Worm (Caenorhabditis elegans) whole organism, L4/young adult: ENCODE results near the gene ddo-3.

Source experiments
- dao-5 ChIP-seq: sonication (generic microtip); optimal IDR thresholded peaks from 2 replicates; lab custom pipeline; 2016; ENCODE audit warnings: missing genotype, missing genetic modification characterization, moderate library complexity, missing compliant biosample characterization
- him-1 ChIP-seq: sonication (generic microtip); optimal IDR thresholded peaks from 2 replicates; lab custom pipeline; 2016; ENCODE audit warnings: missing genotype, missing genetic modification reagents, missing genetic modification characterization, missing compliant biosample characterization

DNA sequence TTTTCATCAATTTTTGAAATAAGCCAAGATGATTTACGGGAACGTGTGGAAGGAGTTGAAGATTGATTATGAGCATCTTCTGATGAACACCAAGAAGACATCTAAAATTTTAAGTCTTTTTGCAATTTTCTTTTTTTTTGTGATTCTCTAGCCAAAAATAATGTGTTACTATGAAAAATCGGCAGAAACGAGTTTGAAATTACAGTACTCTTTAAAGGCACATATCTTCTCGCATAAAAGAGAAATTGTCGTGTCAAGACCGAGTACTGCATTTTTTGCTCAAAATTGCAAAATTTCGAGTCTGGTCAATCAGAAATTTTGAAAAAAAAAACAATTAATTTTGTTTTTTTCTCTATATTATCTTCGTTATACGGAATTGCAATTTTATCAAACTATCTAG, 4.4 kb downstream of the ddo-3 start, which contains the start of gene F20H11.1:
- TF ChIP-seq him-1 (no peak), dao-5 (tag; lab: Kevin White, UChicago) (no peak)
